Worm (Caenorhabditis elegans) whole organism, early embryonic: ENCODE measurements around the gene set-1.

Experiments
- B0310.2 ChIP-seq: sonication (generic microtip); optimal IDR thresholded peaks from 2 replicates; lab custom pipeline; 2016; ENCODE audit warnings: mild to moderate bottlenecking, missing genetic modification characterization, missing compliant biosample characterization
- aly-1 ChIP-seq: sonication (generic microtip); optimal IDR thresholded peaks from 2 replicates; lab custom pipeline; 2016; ENCODE audit warnings: missing genetic modification characterization, missing compliant biosample characterization
- ama-1 ChIP-seq: fragments of 150-350 bp; optimal IDR thresholded peaks from 2 replicates; lab custom pipeline; 2014
- ceh-13 ChIP-seq: fragments of 200-800 bp; sonication (Bioruptor generic); optimal IDR thresholded peaks from 2 replicates; lab custom pipeline; 2018; ENCODE audit warnings: mild to moderate bottlenecking, missing genetic modification characterization, missing compliant biosample characterization
- ceh-36 ChIP-seq: sonication (generic microtip); optimal IDR thresholded peaks from 2 replicates; lab custom pipeline; 2016; ENCODE audit warnings: missing genetic modification characterization, inconsistent platforms, missing compliant biosample characterization
- ets-7 ChIP-seq: sonication (generic microtip); optimal IDR thresholded peaks from 2 replicates; lab custom pipeline; 2016; ENCODE audit warnings: missing genotype, missing genetic modification characterization, missing compliant biosample characterization
- flt-1 ChIP-seq: fragments of 200-800 bp; sonication (Bioruptor generic); IDR thresholded peaks from 2 replicates; pipeline ENCODE4 v1.3.6; 2022; ENCODE audit warnings: missing genetic modification characterization, missing compliant biosample characterization
- hmbx-1 ChIP-seq: sonication (generic microtip); optimal IDR thresholded peaks from 2 replicates; lab custom pipeline; 2016; ENCODE audit warnings: mild to moderate bottlenecking, missing genetic modification characterization, missing compliant biosample characterization
- hnd-1 ChIP-seq: sonication (generic microtip); optimal IDR thresholded peaks from 2 replicates; lab custom pipeline; 2016; ENCODE audit warnings: missing genetic modification characterization, missing compliant biosample characterization
- scrt-1 ChIP-seq: fragments of 200-800 bp; sonication (Bioruptor generic); IDR thresholded peaks from 2 replicates; pipeline ENCODE4 v1.3.6; 2022; ENCODE audit warnings: missing genetic modification characterization, missing compliant biosample characterization
- tbx-11 ChIP-seq: fragments of 200-800 bp; sonication (Bioruptor generic); IDR thresholded peaks from 2 replicates; pipeline ENCODE4 v1.3.6; 2022; ENCODE audit warnings: missing genetic modification characterization, missing compliant biosample characterization
- tbx-37 ChIP-seq: fragments of 200-800 bp; sonication (Bioruptor generic); conservative IDR thresholded peaks from 2 replicates; pipeline ENCODE4 v1.3.6; 2022; ENCODE audit warnings: missing genetic modification reagents, missing genetic modification characterization, missing compliant biosample characterization
- tra-4 ChIP-seq: sonication (generic microtip); optimal IDR thresholded peaks from 2 replicates; lab custom pipeline; 2017; ENCODE audit warnings: missing genetic modification characterization, missing compliant biosample characterization

ce11 chrIII:6421973-6422511, 30.1 kb downstream of the set-1 start:
- TF ChIP-seq ama-1 (lab: Kevin White, UChicago) (no peak), hmbx-1 (tag; lab: Kevin White, UChicago) (no peak), ceh-13 (GFP tag; lab: Kevin White, UChicago) (no peak), ets-7 (tag; lab: Kevin White, UChicago) (no peak), tbx-37 (GFP tag; lab: Robert Waterston, UW) (no peak), flt-1 (no peak), tra-4 (tag; lab: Kevin White, UChicago) (no peak), ceh-36 (no peak), scrt-1 (GFP tag; lab: Robert Waterston, UW) (no peak), B0310.2 (tag; lab: Kevin White, UChicago) (no peak), aly-1 (tag; lab: Kevin White, UChicago) (no peak), hnd-1 (tag; lab: Kevin White, UChicago) (no peak), tbx-11 (GFP tag; lab: Robert Waterston, UW) (no peak)
